Worm (Caenorhabditis elegans) whole organism, L3 larva: Measurements from ENCODE around the gene R03D7.15.

ENCODE experiments used
- lin-39 ChIP-seq: fragments of 150-350 bp; optimal IDR thresholded peaks from 2 replicates; lab custom pipeline; 2018; ENCODE audit warnings: missing biosample characterization, missing genetic modification reagents, missing genetic modification characterization
- mml-1 ChIP-seq: fragments of 150-350 bp; sonication (generic microtip); optimal IDR thresholded peaks from 3 replicates; lab custom pipeline; 2014; ENCODE audit warnings: missing biosample characterization, missing genetic modification characterization
- nhr-23 ChIP-seq: fragments of 150-350 bp; optimal IDR thresholded peaks from 2 replicates; lab custom pipeline; 2014; ENCODE audit warnings: missing biosample characterization, missing genetic modification reagents, missing genetic modification characterization
- nhr-237 ChIP-seq: fragments of 150-350 bp; optimal IDR thresholded peaks from 2 replicates; lab custom pipeline; 2014; ENCODE audit warnings: missing biosample characterization, missing genetic modification characterization
- pqm-1 ChIP-seq: fragments of 150-350 bp; optimal IDR thresholded peaks from 2 replicates; lab custom pipeline; 2017; ENCODE audit warnings: missing biosample characterization, missing genetic modification characterization, inconsistent platforms

DNA sequence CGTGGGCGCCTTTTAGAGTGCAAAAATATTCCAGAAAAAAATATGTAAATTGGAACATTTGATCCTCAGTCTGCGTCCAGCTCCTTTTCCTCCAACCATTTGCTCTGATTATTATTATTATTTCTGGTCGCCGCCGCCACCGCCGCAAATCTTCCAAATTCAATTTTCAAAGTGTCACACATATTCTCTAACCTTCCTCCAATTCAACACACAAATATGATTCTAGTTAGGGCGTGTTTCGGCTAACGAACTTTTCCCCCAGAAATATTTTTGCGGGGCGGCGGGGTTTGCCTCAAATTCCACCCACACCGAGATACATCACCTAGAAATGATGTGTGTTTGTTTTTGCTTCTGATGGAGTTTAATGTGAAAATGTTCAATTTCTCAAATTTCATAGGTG lies 29.7 kb downstream of the R03D7.15 start:
- no peak for TF ChIP-seq lin-39 (tag; lab: Kevin White, UChicago)
- no peak for TF ChIP-seq nhr-237 (tag; lab: Kevin White, UChicago)
- no peak for TF ChIP-seq pqm-1 (tag; lab: Kevin White, UChicago)
- TF ChIP-seq nhr-23 = no peak
- no peak for TF ChIP-seq mml-1 (tag; lab: Kevin White, UChicago)
